Worm (Caenorhabditis elegans) whole organism, L1 larva: ENCODE data around the gene T14B4.3.

Experiments used
- C16A3.4 ChIP-seq: fragments of 150-350 bp; optimal IDR thresholded peaks from 2 replicates; lab custom pipeline; 2014; ENCODE audit warnings: missing biosample characterization, missing genetic modification characterization
- F16B12.6 ChIP-seq: fragments of 150-350 bp; optimal IDR thresholded peaks from 2 replicates; lab custom pipeline; 2014; ENCODE audit warnings: missing biosample characterization, missing genetic modification characterization
- Y116A8C.19 ChIP-seq: sonication (generic microtip); optimal IDR thresholded peaks from 2 replicates; lab custom pipeline; 2016; ENCODE audit warnings: missing compliant biosample characterization, missing genetic modification characterization, borderline replicate concordance
- ceh-63 ChIP-seq: fragments of 200-800 bp; sonication (Bioruptor generic); optimal IDR thresholded peaks from 2 replicates; lab custom pipeline; 2018; ENCODE audit warnings: mild to moderate bottlenecking, missing genetic modification characterization, missing compliant biosample characterization
- ceh-82 ChIP-seq, 3 experiments: fragments of 150-350 bp in 1 of 3; sonication (generic microtip) in 2 of 3; optimal IDR thresholded peaks; 2 replicates each; lab custom pipeline; 2014 to 2017; ENCODE audit warnings: missing biosample characterization in 3 of 3, missing genetic modification characterization in 3 of 3
- ceh-88 ChIP-seq: fragments of 200-800 bp; sonication (Bioruptor generic); IDR thresholded peaks from 2 replicates; pipeline ENCODE4 v1.3.6; 2022; ENCODE audit warnings: missing genetic modification characterization, missing compliant biosample characterization
- ceh-90 ChIP-seq: sonication (generic microtip); optimal IDR thresholded peaks from 2 replicates; lab custom pipeline; 2016; ENCODE audit warnings: missing genetic modification characterization, missing compliant biosample characterization
- ces-1 ChIP-seq: fragments of 150-350 bp; optimal IDR thresholded peaks from 2 replicates; lab custom pipeline; 2014; ENCODE audit warnings: missing biosample characterization, missing genetic modification reagents, missing genetic modification characterization
- dsc-1 ChIP-seq: sonication (generic microtip); optimal IDR thresholded peaks from 2 replicates; lab custom pipeline; 2016; ENCODE audit warnings: mild to moderate bottlenecking, missing genetic modification characterization, missing compliant biosample characterization
- efl-1 ChIP-seq, 4 experiments: fragments of 150-350 bp; optimal IDR thresholded peaks in 3 of 4; peaks in 1 of 4; 1 replicate in 1 of 4; 2 replicates in 3 of 4; lab custom pipeline; 2014; ENCODE audit warnings: missing biosample characterization in 2 of 4, missing genetic modification characterization in 2 of 4, missing genetic modification reagents in 2 of 4
- ets-5 ChIP-seq: fragments of 200-800 bp; sonication (Bioruptor generic); IDR thresholded peaks from 2 replicates; pipeline ENCODE4 v1.3.6; 2022; ENCODE audit warnings: missing genetic modification characterization, missing compliant biosample characterization
- fkh-10 ChIP-seq: sonication (generic microtip); optimal IDR thresholded peaks from 2 replicates; lab custom pipeline; 2017; ENCODE audit warnings: missing biosample characterization, missing genetic modification reagents, missing genetic modification characterization
- fkh-4 ChIP-seq: sonication (generic microtip); optimal IDR thresholded peaks from 2 replicates; lab custom pipeline; 2016; ENCODE audit warnings: missing compliant biosample characterization, missing genetic modification characterization, borderline replicate concordance
- fkh-8 ChIP-seq: sonication (generic microtip); optimal IDR thresholded peaks from 2 replicates; lab custom pipeline; 2016; ENCODE audit warnings: mild to moderate bottlenecking, missing genetic modification characterization, missing compliant biosample characterization
- fos-1 ChIP-seq: fragments of 150-350 bp; optimal IDR thresholded peaks from 2 replicates; lab custom pipeline; 2014; ENCODE audit warnings: missing biosample characterization, missing genetic modification characterization
- irx-1 ChIP-seq: sonication (generic microtip); optimal IDR thresholded peaks from 2 replicates; lab custom pipeline; 2016; ENCODE audit warnings: missing genetic modification characterization, missing compliant biosample characterization
- isw-1 ChIP-seq: fragments of 200-800 bp; sonication (Bioruptor generic); IDR thresholded peaks from 2 replicates; pipeline ENCODE4 v1.3.6; 2022; ENCODE audit warnings: missing genetic modification characterization, missing compliant biosample characterization
- jun-1 ChIP-seq: fragments of 150-350 bp; optimal IDR thresholded peaks from 2 replicates; lab custom pipeline; 2014; ENCODE audit warnings: missing biosample characterization, missing genetic modification reagents, missing genetic modification characterization
- lin-14 ChIP-seq: fragments of 200-800 bp; sonication (Bioruptor generic); optimal IDR thresholded peaks from 2 replicates; lab custom pipeline; 2018; ENCODE audit warnings: mild to moderate bottlenecking, missing genetic modification characterization, moderate library complexity, missing compliant biosample characterization
- lin-35 ChIP-seq, 2 experiments: fragments of 150-350 bp; optimal IDR thresholded peaks; 2 replicates each; lab custom pipeline; 2014; ENCODE audit warnings: missing biosample characterization in 2 of 2, missing genetic modification characterization in 2 of 2, missing genetic modification reagents in 2 of 2
- lin-39 ChIP-seq: fragments of 150-350 bp; optimal IDR thresholded peaks from 2 replicates; lab custom pipeline; 2014; ENCODE audit warnings: missing biosample characterization, missing genetic modification reagents, missing genetic modification characterization
- lsy-2 ChIP-seq, 2 experiments: fragments of 150-350 bp; optimal IDR thresholded peaks; 2 replicates each; lab custom pipeline; 2014; ENCODE audit warnings: missing biosample characterization in 2 of 2, missing genetic modification characterization in 2 of 2
- nhr-11 ChIP-seq: fragments of 150-350 bp; optimal IDR thresholded peaks from 2 replicates; lab custom pipeline; 2014; ENCODE audit warnings: missing biosample characterization, missing genetic modification characterization
- nhr-19 ChIP-seq: fragments of 200-800 bp; sonication (Bioruptor generic); conservative IDR thresholded peaks from 2 replicates; pipeline ENCODE4 v1.3.6; 2022; ENCODE audit warnings: missing genetic modification characterization, missing compliant biosample characterization
- nhr-20 ChIP-seq: sonication (generic microtip); optimal IDR thresholded peaks from 2 replicates; lab custom pipeline; 2016; ENCODE audit warnings: mild to moderate bottlenecking, missing genetic modification characterization, missing compliant biosample characterization
- nhr-237 ChIP-seq: fragments of 150-350 bp; optimal IDR thresholded peaks from 2 replicates; lab custom pipeline; 2014; ENCODE audit warnings: missing biosample characterization, missing genetic modification characterization
- nhr-28 ChIP-seq: fragments of 150-350 bp; optimal IDR thresholded peaks from 2 replicates; lab custom pipeline; 2014; ENCODE audit warnings: missing biosample characterization, missing genetic modification characterization
- nhr-71 ChIP-seq: sonication (generic microtip); optimal IDR thresholded peaks from 2 replicates; lab custom pipeline; 2016; ENCODE audit warnings: mild to moderate bottlenecking, missing genetic modification characterization, moderate library complexity, missing compliant biosample characterization
- nhr-76 ChIP-seq: sonication (generic microtip); optimal IDR thresholded peaks from 2 replicates; lab custom pipeline; 2017; ENCODE audit warnings: missing biosample characterization, missing genetic modification characterization
- nhr-84 ChIP-seq: sonication (generic microtip); optimal IDR thresholded peaks from 2 replicates; lab custom pipeline; 2017; ENCODE audit warnings: missing biosample characterization, missing genetic modification characterization
- nhr-85 ChIP-seq: sonication (generic microtip); peaks from one replicate; lab custom pipeline; 2016; ENCODE audit warnings: missing genetic modification characterization, inconsistent platforms, missing compliant biosample characterization
- pax-3 ChIP-seq: fragments of 200-800 bp; sonication (Bioruptor generic); optimal IDR thresholded peaks from 2 replicates; lab custom pipeline; 2018; ENCODE audit warnings: mild to moderate bottlenecking, missing genetic modification characterization, moderate library complexity, missing compliant biosample characterization
- rnt-1 ChIP-seq: sonication (generic microtip); optimal IDR thresholded peaks from 2 replicates; lab custom pipeline; 2016; ENCODE audit warnings: mild to moderate bottlenecking, missing genetic modification characterization, moderate library complexity, missing compliant biosample characterization
- skn-1 ChIP-seq: fragments of 150-350 bp; optimal IDR thresholded peaks from 2 replicates; lab custom pipeline; 2014; ENCODE audit warnings: missing biosample characterization, missing genetic modification characterization
- snpc-4 ChIP-seq: fragments of 150-350 bp; optimal IDR thresholded peaks from 2 replicates; lab custom pipeline; 2014; ENCODE audit warnings: missing biosample characterization, missing genetic modification characterization
- sup-37 ChIP-seq: fragments of 200-800 bp; sonication (Bioruptor generic); optimal IDR thresholded peaks from 2 replicates; lab custom pipeline; 2018; ENCODE audit warnings: mild to moderate bottlenecking, missing genetic modification characterization, missing compliant biosample characterization
- unc-30 ChIP-seq: sonication (generic microtip); optimal IDR thresholded peaks from 2 replicates; lab custom pipeline; 2017; ENCODE audit warnings: missing biosample characterization, missing genetic modification characterization
- unc-62 ChIP-seq: fragments of 150-350 bp; optimal IDR thresholded peaks from 2 replicates; lab custom pipeline; 2014; ENCODE audit warnings: missing biosample characterization, missing genetic modification reagents, missing genetic modification characterization
- vab-15 ChIP-seq: sonication (generic microtip); optimal IDR thresholded peaks from 2 replicates; lab custom pipeline; 2017; ENCODE audit warnings: missing genotype, mild to moderate bottlenecking, missing genetic modification characterization, missing compliant biosample characterization
- xbp-1 ChIP-seq: sonication (generic microtip); optimal IDR thresholded peaks from 2 replicates; lab custom pipeline; 2016; ENCODE audit warnings: missing genetic modification characterization, missing compliant biosample characterization
- ztf-11 ChIP-seq, 2 experiments: sonication (generic microtip); optimal IDR thresholded peaks; 2 replicates each; lab custom pipeline; 2016 to 2017; ENCODE audit warnings: missing genetic modification characterization in 2 of 2, missing biosample characterization in 1 of 2, missing compliant biosample characterization in 1 of 2

Gene T14B4.3

ce11 chrII:6726814-6727213, 7.9 kb upstream of the T14B4.3 start:
- TF ChIP-seq lin-14 (GFP tag; lab: Kevin White, UChicago): peak; percentile 32
- peak; percentile 52 for TF ChIP-seq dsc-1 (tag; lab: Kevin White, UChicago)
- TF ChIP-seq nhr-28 (tag; lab: Kevin White, UChicago): no peak
- TF ChIP-seq, all 84 proteins: peak for 2

ce11 chrII:6729331-6729730, 5.4 kb upstream of the T14B4.3 start, which contains the start of gene T14B4.8:
Gene T14B4.8, minus strand, starts transcription at chrII:6729390.
- TF ChIP-seq rnt-1 (tag; lab: Kevin White, UChicago): peak; percentile 17
- peak; percentile 33 for TF ChIP-seq nhr-71 (tag; lab: Kevin White, UChicago)
- no peak for TF ChIP-seq fos-1 (tag; lab: Kevin White, UChicago)
- peak in 1 of 2 experiments; percentile 11 for TF ChIP-seq lin-35 (GFP tag; optimal IDR thresholded peaks at IDR 0.05; lab: Kevin White, UChicago)
- peak in 1 of 2 experiments; percentile 27 for TF ChIP-seq lsy-2 (tag; optimal IDR thresholded peaks at IDR 0.05; lab: Kevin White, UChicago)
- TF ChIP-seq isw-1 (GFP tag; lab: Robert Waterston, UW): peak; percentile 6; the same call in 1 of the 2 replicates
- no peak for TF ChIP-seq ces-1 (GFP tag; lab: Kevin White, UChicago)
- TF ChIP-seq efl-1 (optimal IDR thresholded peaks at IDR 0.05; lab: Kevin White, UChicago): peak; percentile 13 to 41
- peak in 1 of 2 experiments; percentile 50 for TF ChIP-seq efl-1 (GFP tag; optimal IDR thresholded peaks at IDR 0.05 in 1 of 2; lab: Kevin White, UChicago)
- peak; percentile 33 for TF ChIP-seq fkh-10 (GFP tag; lab: Kevin White, UChicago)
- peak in 1 of 3 experiments; percentile 32 for TF ChIP-seq ceh-82 (tag; optimal IDR thresholded peaks at IDR 0.05; lab: Kevin White, UChicago)
- no peak for TF ChIP-seq ceh-88 (GFP tag; lab: Robert Waterston, UW)
- peak; percentile 69 for TF ChIP-seq lin-14 (GFP tag; lab: Kevin White, UChicago)
- TF ChIP-seq, all 84 proteins: peak for 9

- TF ChIP-seq jun-1 (tag; lab: Kevin White, UChicago): no peak
- TF ChIP-seq ceh-82 (tag; optimal IDR thresholded peaks at IDR 0.05; lab: Kevin White, UChicago): no peak
- no peak for TF ChIP-seq ceh-63 (GFP tag; lab: Kevin White, UChicago)
- no peak for TF ChIP-seq F16B12.6
- no peak for TF ChIP-seq ets-5
- TF ChIP-seq lsy-2 (tag; optimal IDR thresholded peaks at IDR 0.05; lab: Kevin White, UChicago): no peak
- no peak for TF ChIP-seq vab-15 (tag; lab: Kevin White, UChicago)
- no peak for TF ChIP-seq C16A3.4 (tag; lab: Kevin White, UChicago)
- TF ChIP-seq efl-1 (optimal IDR thresholded peaks at IDR 0.05; lab: Kevin White, UChicago): no peak
- TF ChIP-seq efl-1 (GFP tag; optimal IDR thresholded peaks at IDR 0.05 in 1 of 2; lab: Kevin White, UChicago): no peak
- TF ChIP-seq lin-39: no peak
- no peak for TF ChIP-seq unc-30 (tag; lab: Kevin White, UChicago)
- TF ChIP-seq pax-3 (tag; lab: Kevin White, UChicago): no peak
- TF ChIP-seq nhr-19 (GFP tag; lab: Robert Waterston, UW): no peak
- TF ChIP-seq Y116A8C.19 (tag; lab: Kevin White, UChicago): no peak
- TF ChIP-seq rnt-1 (tag; lab: Kevin White, UChicago): no peak
- no peak for TF ChIP-seq ztf-11 (tag; optimal IDR thresholded peaks at IDR 0.05; lab: Kevin White, UChicago)
These were observed 1.0 kb upstream of the T14B4.3 start, which contains the start of gene T14B4.9 for ce11 chrII:6733718-6734117. Gene T14B4.9, minus strand, starts transcription at chrII:6733818.

ce11 chrII:6736066-6736465, 1.3 kb downstream of the T14B4.3 start, which contains the start of gene mrps-18.C:
Gene mrps-18.C, plus strand, starts transcription at chrII:6736203.
- no peak for TF ChIP-seq sup-37 (GFP tag; lab: Kevin White, UChicago)
- no peak for TF ChIP-seq unc-30 (tag; lab: Kevin White, UChicago)
- TF ChIP-seq unc-62 (GFP tag; lab: Kevin White, UChicago): no peak
- no peak for TF ChIP-seq nhr-76 (tag; lab: Kevin White, UChicago)
- TF ChIP-seq efl-1 (optimal IDR thresholded peaks at IDR 0.05; lab: Kevin White, UChicago): no peak
- TF ChIP-seq efl-1 (GFP tag; optimal IDR thresholded peaks at IDR 0.05 in 1 of 2; lab: Kevin White, UChicago): no peak
- TF ChIP-seq nhr-85 (tag; lab: Kevin White, UChicago): no peak
- TF ChIP-seq skn-1 (tag; lab: Kevin White, UChicago): no peak
- TF ChIP-seq snpc-4 (tag; lab: Kevin White, UChicago): no peak
- TF ChIP-seq nhr-237 (tag; lab: Kevin White, UChicago): no peak
- no peak for TF ChIP-seq ceh-90 (tag; lab: Kevin White, UChicago)
- TF ChIP-seq xbp-1 (tag; lab: Kevin White, UChicago): no peak
- TF ChIP-seq nhr-84 (tag; lab: Kevin White, UChicago): no peak
- no peak for TF ChIP-seq fkh-8 (tag; lab: Kevin White, UChicago)
- TF ChIP-seq irx-1 (tag; lab: Kevin White, UChicago): no peak
- TF ChIP-seq nhr-11 (tag; lab: Kevin White, UChicago): no peak
- no peak for TF ChIP-seq fkh-4 (tag; lab: Kevin White, UChicago)
- TF ChIP-seq nhr-20 (tag; lab: Kevin White, UChicago): no peak
- TF ChIP-seq, all 84 proteins: peak for 0
